Worm (Caenorhabditis elegans): ENCODE results near the gene C18A3.10.

The C18A3.10 gene

DNA sequence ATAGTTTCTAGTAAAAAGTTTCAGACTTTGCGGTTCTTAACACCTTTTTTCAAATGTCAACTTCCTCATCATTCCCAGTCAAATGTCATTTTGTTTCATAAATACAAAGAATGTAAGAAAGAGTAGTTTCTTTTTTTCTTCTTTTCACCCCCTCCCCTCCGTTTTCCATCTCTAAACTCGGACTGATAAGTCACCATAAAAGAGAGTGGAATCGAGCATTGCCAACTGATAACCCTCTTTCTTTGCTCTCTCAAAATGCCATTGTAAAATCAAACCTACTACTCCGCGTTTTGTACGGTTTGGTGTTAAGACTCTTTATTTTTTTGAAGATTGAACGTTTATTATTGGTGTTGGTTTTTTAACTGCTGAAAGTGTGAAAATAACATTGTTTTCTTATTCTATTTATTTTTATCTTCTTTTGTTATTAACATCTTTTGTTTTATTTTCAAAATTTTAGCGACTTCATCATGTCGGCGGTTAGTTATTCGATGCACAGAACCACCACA, 34.1 kb upstream of the C18A3.10 start, which contains the start of gene ifb-2:
TSS of gene ifb-2 (plus strand) at position 456 of the 506 bp plus-strand sequence.
- TF ChIP-seq pax-1 (tag; optimal IDR thresholded peaks at IDR 0.05) (no peak), elt-2 (tag; optimal IDR thresholded peaks at IDR 0.05) (peak; percentile 92)

DNA sequence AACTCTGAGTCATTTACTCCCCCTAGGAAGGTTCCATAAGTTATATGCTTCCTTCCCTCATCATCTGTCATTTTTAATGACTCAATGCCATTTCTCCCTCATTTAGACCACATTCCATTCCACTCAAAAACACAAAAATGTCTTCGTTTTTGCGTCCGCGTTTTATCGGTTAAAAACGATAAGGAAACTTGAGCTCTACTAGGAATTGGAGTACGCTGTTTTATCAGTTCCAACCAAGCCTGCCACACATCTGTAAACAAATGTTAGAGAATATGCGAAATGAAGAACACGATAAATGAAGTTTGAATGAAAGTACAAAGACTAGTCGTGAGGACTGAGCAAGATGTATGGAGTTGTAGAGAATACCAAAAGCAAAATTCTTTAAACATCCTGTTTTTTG, 32.8 kb upstream of the C18A3.10 start:
- peak; percentile 93 for TF ChIP-seq elt-2 (tag; optimal IDR thresholded peaks at IDR 0.05)
- no peak for TF ChIP-seq unc-86 (tag; optimal IDR thresholded peaks at IDR 0.05)

DNA sequence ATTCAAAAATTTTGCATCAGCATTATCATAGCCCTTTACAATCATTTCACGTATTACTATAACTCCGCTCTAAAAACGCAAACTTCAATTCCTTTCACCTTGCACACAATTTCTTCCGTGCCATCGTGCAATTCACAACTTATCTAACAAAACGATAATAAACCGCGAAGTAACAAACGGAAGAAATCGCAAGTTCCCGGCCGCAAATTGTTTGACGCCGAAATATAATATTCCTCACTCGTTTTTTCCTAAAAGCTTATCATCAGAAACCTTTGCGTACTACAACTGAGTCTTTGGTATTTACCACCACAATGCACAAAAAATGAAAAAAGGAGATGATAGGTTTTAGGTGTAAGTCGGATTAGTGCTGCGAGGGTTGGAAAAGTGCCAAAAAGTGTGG, 31.7 kb upstream of the C18A3.10 start:
- TF ChIP-seq lim-6 (tag; optimal IDR thresholded peaks at IDR 0.05), result no peak
- TF ChIP-seq che-1 (tag; optimal IDR thresholded peaks at IDR 0.05), result no peak

DNA sequence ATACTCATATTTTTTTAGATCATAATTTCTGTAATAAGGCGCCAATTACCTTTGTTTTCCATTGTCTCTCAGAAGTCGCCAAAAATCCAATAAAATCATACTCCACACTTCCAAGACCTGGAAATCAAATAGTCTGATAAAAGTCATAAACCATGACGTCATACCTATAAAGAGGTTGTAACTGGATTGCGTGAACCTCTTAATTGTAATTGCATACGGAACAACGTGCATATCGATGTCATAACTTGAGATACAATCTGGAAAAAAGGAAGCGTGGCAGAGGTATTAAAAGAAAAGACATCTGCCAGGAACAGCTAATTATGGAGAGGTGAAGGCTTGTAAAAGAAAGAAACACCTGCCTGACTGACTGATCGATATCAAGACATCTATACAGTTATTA, 29.4 kb upstream of the C18A3.10 start, which contains the start of gene F10C1.9:
TSS of gene F10C1.9 (minus strand) at position 197 of the 400 bp plus-strand sequence.
- TF ChIP-seq zip-5 (tag; optimal IDR thresholded peaks at IDR 0.05) (no peak), K09A11.1 (tag; optimal IDR thresholded peaks at IDR 0.05; ENCODE audit: insufficient read depth) (no peak), lin-11 (tag; optimal IDR thresholded peaks at IDR 0.05) (no peak), ceh-14 (tag; optimal IDR thresholded peaks at IDR 0.05) (no peak), hlh-30 (tag; optimal IDR thresholded peaks at IDR 0.05; ENCODE audit: insufficient read depth) (no peak), mec-3 (tag; optimal IDR thresholded peaks at IDR 0.05; ENCODE audit: borderline replicate concordance) (no peak), elt-2 (tag; optimal IDR thresholded peaks at IDR 0.05) (peak; percentile 3)

DNA sequence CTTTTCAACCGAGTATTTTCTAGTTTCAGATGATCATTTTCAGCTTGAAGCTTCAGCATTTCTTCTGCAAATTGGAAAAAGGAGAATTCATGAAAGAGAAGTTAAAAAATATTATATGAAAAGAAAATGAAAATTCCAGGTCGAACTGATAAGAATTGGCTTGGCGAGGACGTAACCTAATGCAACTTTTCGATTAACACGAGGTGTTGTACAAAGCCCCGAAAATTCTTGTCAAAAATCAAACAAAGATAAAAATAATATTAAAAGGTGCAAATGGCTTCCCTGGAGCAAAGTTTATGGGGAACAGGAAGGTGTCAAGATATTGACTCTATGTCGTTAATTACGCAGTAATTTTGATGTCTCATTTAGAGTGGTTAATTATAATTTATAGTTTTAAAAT, 28.7 kb upstream of the C18A3.10 start:
- TF ChIP-seq hlh-6 (tag; optimal IDR thresholded peaks at IDR 0.05), result no peak
- TF ChIP-seq pha-2 (tag; optimal IDR thresholded peaks at IDR 0.05), result no peak
- TF ChIP-seq dmd-4 (tag; optimal IDR thresholded peaks at IDR 0.05; ENCODE audit: borderline replicate concordance), result no peak
- no peak for TF ChIP-seq syd-9 (tag; optimal IDR thresholded peaks at IDR 0.05)
- no peak for TF ChIP-seq odd-2 (tag; optimal IDR thresholded peaks at IDR 0.05)
- TF ChIP-seq ceh-2 (tag; optimal IDR thresholded peaks at IDR 0.05), result no peak
- TF ChIP-seq hlh-8 (tag; optimal IDR thresholded peaks at IDR 0.05), result no peak
- TF ChIP-seq dve-1 (tag; optimal IDR thresholded peaks at IDR 0.05), result no peak
- TF ChIP-seq K02D7.2 (tag; optimal IDR thresholded peaks at IDR 0.05), result no peak
- no peak for TF ChIP-seq pax-1 (tag; optimal IDR thresholded peaks at IDR 0.05)
- TF ChIP-seq ahr-1 (tag; optimal IDR thresholded peaks at IDR 0.05), result no peak
- TF ChIP-seq ceh-31 (tag; optimal IDR thresholded peaks at IDR 0.05), result no peak
- TF ChIP-seq madf-2 (tag; optimal IDR thresholded peaks at IDR 0.05), result no peak
- no peak for TF ChIP-seq ceh-48 (tag; optimal IDR thresholded peaks at IDR 0.05)
- no peak for TF ChIP-seq sox-4 (tag; optimal IDR thresholded peaks at IDR 0.05)

DNA sequence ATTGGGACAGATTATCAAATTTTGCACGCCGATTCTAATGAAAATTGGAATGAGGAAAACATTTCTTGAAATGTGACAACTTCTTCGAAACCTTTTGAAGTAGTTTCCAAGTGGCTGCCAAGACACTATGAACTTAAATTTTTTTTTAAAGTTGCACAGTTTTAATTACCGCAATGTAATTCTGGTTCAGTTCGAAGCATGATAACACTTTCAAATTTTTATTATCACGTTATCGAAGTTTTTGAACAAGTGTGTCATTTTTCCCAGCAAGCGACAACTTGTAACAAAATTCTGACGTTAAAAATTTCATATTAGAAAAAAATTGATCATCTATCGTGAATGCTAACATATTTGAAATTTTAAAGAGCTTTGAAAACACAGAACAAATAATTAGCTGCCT, 27.1 kb upstream of the C18A3.10 start:
- no peak for TF ChIP-seq nhr-11 (tag; optimal IDR thresholded peaks at IDR 0.05)
- TF ChIP-seq K09A11.1 (tag; optimal IDR thresholded peaks at IDR 0.05; ENCODE audit: insufficient read depth), result no peak

DNA sequence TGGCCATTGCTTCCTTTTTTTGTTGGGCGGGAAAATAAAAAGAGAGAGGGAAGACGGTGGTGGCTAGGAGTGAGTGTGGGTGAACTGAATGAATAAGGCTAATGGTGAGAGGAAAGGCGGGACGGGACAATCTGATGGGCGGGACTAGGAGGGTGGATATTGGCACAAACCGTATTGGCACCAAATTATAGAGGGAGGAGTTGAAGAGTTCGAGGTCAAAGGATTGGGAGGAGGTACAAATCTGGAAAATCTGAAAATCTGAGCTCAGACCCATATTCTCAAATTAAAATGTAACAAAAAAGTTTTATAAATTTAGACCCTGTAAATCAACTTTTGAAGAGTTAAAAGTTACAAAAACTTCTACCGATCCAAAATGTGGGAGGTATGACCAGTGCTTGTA, 23.1 kb upstream of the C18A3.10 start, which contains the start of gene hlh-14:
TSS of gene hlh-14 (minus strand) at position 101 of the 400 bp plus-strand sequence.
- no peak for TF ChIP-seq dve-1 (tag; optimal IDR thresholded peaks at IDR 0.05)
- no peak for TF ChIP-seq tbx-2 (tag; optimal IDR thresholded peaks at IDR 0.05)
- no peak for TF ChIP-seq F13H6.1 (tag; optimal IDR thresholded peaks at IDR 0.05)
- no peak for TF ChIP-seq C38D4.7 (GFP tag; optimal IDR thresholded peaks at IDR 0.05)
- TF ChIP-seq ceh-48 (tag; optimal IDR thresholded peaks at IDR 0.05), result no peak
- TF ChIP-seq nhr-232 (tag; optimal IDR thresholded peaks at IDR 0.05), result no peak
- no peak for TF ChIP-seq syd-9 (tag; optimal IDR thresholded peaks at IDR 0.05)
- TF ChIP-seq unc-3 (GFP tag; conservative IDR thresholded peaks at IDR 0.05), result no peak
- TF ChIP-seq unc-3 (tag; optimal IDR thresholded peaks at IDR 0.05), result no peak
- no peak for TF ChIP-seq sox-2 (GFP tag; IDR thresholded peaks at IDR 0.05)
- no peak for TF ChIP-seq hlh-30 (tag; optimal IDR thresholded peaks at IDR 0.05; ENCODE audit: insufficient read depth)
- TF ChIP-seq lim-6 (tag; optimal IDR thresholded peaks at IDR 0.05), result no peak
- no peak for TF ChIP-seq hlh-6 (tag; optimal IDR thresholded peaks at IDR 0.05)
- TF ChIP-seq hlh-8 (tag; optimal IDR thresholded peaks at IDR 0.05), result no peak
- no peak for TF ChIP-seq pag-3 (tag; optimal IDR thresholded peaks at IDR 0.05; ENCODE audit: borderline replicate concordance)
- TF ChIP-seq zip-5 (tag; optimal IDR thresholded peaks at IDR 0.05), result no peak
- TF ChIP-seq sdc-2 (tag; optimal IDR thresholded peaks at IDR 0.05), result no peak
- TF ChIP-seq K09A11.1 (tag; optimal IDR thresholded peaks at IDR 0.05; ENCODE audit: insufficient read depth), result no peak
